Worm (Caenorhabditis elegans) whole organism, young adult: ENCODE results near the gene T19B10.2.

Source experiments
- F22D6.2 ChIP-seq: sonication (generic microtip); optimal IDR thresholded peaks from 2 replicates; lab custom pipeline; 2016; ENCODE audit warnings: mild to moderate bottlenecking, missing genetic modification characterization, missing compliant biosample characterization
- attf-5 ChIP-seq: fragments of 200-800 bp; sonication (Bioruptor generic); optimal IDR thresholded peaks from 2 replicates; lab custom pipeline; 2018; ENCODE audit warnings: mild to moderate bottlenecking, missing genetic modification characterization, missing compliant biosample characterization
- egrh-3 ChIP-seq: fragments of 200-800 bp; sonication (Bioruptor generic); IDR thresholded peaks from 2 replicates; pipeline ENCODE4 v1.3.6; 2022; ENCODE audit warnings: missing genetic modification reagents, missing genetic modification characterization, missing compliant biosample characterization
- lag-1 ChIP-seq: fragments of 200-800 bp; sonication (Bioruptor generic); IDR thresholded peaks from 2 replicates; pipeline ENCODE4 v1.3.6; 2022; ENCODE audit warnings: missing genetic modification reagents, missing genetic modification characterization, missing compliant biosample characterization
- nfya-1 ChIP-seq: sonication (generic microtip); optimal IDR thresholded peaks from 2 replicates; lab custom pipeline; 2017; ENCODE audit warnings: antibody characterized with exemption, missing compliant biosample characterization, missing genetic modification characterization, borderline replicate concordance; ENCODE audit not compliant: insufficient read depth
- pha-4 ChIP-seq: fragments of 150-350 bp; sonication (generic microtip); optimal IDR thresholded peaks from 2 replicates; lab custom pipeline; 2014; ENCODE audit warnings: missing biosample characterization, missing genetic modification reagents, missing genetic modification characterization
- repo-1 ChIP-seq: sonication (generic microtip); optimal IDR thresholded peaks from 2 replicates; lab custom pipeline; 2017; ENCODE audit warnings: mild to moderate bottlenecking, missing genetic modification characterization, missing compliant biosample characterization
- unc-130 ChIP-seq: sonication (generic microtip); optimal IDR thresholded peaks from 2 replicates; lab custom pipeline; 2016; ENCODE audit warnings: missing genetic modification reagents, missing genetic modification characterization, missing compliant biosample characterization
- unc-62 ChIP-seq: fragments of 150-350 bp; optimal IDR thresholded peaks from 2 replicates; lab custom pipeline; 2014; ENCODE audit warnings: missing biosample characterization, missing genetic modification reagents, missing genetic modification characterization
- zim-3 ChIP-seq: sonication (generic microtip); optimal IDR thresholded peaks from 2 replicates; lab custom pipeline; 2017; ENCODE audit warnings: mild to moderate bottlenecking, missing genetic modification characterization, moderate library complexity, missing compliant biosample characterization

DNA sequence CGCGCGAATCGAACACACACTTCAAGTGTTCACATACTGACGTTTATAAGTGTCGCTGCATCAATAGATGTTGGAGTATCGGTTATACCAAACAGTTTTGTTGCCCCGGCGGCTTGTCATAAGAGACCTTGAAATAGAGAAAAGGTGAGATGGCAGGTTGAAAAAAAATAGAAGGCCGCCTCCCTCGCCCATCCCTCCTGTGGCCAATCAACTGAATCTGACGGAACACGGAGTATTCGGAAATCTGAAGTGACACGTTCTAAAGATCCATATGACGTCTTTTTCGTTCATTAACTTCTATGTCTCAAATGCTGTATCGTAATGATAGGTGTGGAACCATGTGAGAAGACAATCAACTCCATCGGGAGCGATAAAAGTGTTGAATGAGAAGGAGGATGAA lies 21.6 kb upstream of the T19B10.2 start:
- no peak for TF ChIP-seq zim-3 (tag; lab: Kevin White, UChicago)
- TF ChIP-seq F22D6.2 (tag; lab: Kevin White, UChicago): no peak
- no peak for TF ChIP-seq unc-130 (GFP tag; lab: Kevin White, UChicago)
- TF ChIP-seq egrh-3 (GFP tag; lab: Robert Waterston, UW): no peak
- TF ChIP-seq nfya-1 (tag; lab: Kevin White, UChicago): no peak
- TF ChIP-seq repo-1: no peak
- TF ChIP-seq attf-5 (GFP tag; lab: Kevin White, UChicago): no peak
- TF ChIP-seq pha-4 (tag; lab: Kevin White, UChicago): no peak
- no peak for TF ChIP-seq lag-1 (GFP tag; lab: Robert Waterston, UW)
- TF ChIP-seq unc-62 (GFP tag; lab: Kevin White, UChicago): no peak
